Worm (Caenorhabditis elegans): ENCODE data around the gene smc-4.

Gene smc-4

DNA sequence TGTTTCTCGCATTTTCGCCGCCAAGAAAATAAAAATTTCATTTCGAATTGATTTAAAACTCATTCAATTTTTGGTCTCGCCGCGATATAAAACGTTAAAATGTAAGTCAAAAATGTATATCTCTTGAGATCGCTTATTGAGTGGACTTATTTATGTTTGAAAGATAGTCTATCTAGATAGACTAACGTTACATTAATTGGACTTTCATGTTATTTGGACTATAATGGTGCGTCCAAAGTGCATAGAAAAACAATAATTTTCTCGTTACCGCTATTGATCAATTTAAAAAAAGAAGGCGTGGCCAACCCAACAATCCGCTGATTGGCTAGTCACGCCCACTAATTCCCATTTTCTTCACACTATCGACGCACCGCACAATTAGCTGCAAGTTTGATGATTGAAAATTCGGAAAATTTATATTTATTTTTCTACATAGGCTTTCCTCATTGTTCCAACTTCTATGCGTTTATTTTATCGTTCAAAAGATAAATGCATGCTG lies 3.2 kb upstream of the smc-4 start, which contains the start of gene F35G12.5:
Gene F35G12.5 (plus strand): TSS at position 51 of the 499 bp plus-strand sequence.
- no peak for TF ChIP-seq mab-5 (tag; optimal IDR thresholded peaks at IDR 0.05)

DNA sequence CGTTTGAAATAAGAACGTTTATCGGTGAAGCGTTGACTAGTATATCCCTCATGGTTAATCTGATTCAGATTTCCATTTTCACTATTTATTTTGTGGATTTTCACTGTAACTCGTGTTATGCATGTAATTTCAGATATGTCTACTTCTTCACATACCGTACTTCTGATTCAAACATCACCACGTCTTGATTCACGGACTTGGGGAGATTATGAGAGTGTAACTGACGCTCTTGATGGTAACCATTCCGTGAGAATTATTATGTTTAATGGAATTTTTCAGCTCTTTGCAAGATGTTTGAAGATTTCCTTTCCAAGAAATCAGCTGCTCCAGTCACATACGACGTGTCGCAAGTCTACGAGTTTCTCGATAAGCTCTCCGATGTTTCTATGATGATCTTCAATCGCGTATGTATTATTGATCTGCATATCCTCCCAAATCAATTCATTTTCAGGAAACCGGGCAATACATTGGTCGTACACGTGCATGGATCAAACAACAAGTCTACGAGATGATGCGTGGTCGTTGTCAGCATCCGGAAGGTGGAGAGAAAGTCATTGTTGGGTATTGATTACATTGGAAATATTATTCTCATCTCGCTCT lies 5.9 kb downstream of the smc-4 start, which contains the start of gene erh-2:
Gene erh-2 (plus strand): TSS at position 134 of the 600 bp plus-strand sequence.
- TF ChIP-seq ztf-11 (tag; optimal IDR thresholded peaks at IDR 0.05) (no peak), sma-3 (GFP tag; optimal IDR thresholded peaks at IDR 0.05) (no peak), snpc-4 (tag; optimal IDR thresholded peaks at IDR 0.05) (no peak), zag-1 (tag; optimal IDR thresholded peaks at IDR 0.05) (no peak), F13H6.1 (tag; optimal IDR thresholded peaks at IDR 0.05) (no peak), gmeb-1 (tag; optimal IDR thresholded peaks at IDR 0.05) (no peak)

DNA sequence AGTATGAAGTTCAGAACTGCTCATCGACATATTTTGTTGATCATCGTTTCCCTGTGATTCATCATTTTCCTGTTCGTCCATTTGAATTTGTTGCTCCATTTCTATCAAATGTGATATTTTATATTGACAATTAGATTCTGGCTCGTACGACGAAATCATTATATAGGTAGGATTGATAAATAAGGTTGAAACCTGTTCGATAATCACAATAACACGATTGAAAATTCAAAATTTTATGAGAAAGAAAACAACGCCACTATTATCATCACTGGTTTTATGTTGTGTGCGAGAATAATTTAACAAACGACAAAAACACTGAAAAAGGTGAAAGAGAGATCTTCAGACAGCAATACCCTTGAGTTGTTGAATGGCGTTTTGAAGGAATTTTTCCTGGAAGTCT lies 7.0 kb downstream of the smc-4 start, which contains the start of gene apc-11:
Gene apc-11 (minus strand): TSS at position 101 of the 400 bp plus-strand sequence.
- TF ChIP-seq aly-2 (tag; optimal IDR thresholded peaks at IDR 0.05): no peak
- no peak for TF ChIP-seq F13H6.1 (tag; optimal IDR thresholded peaks at IDR 0.05)
- no peak for TF ChIP-seq sem-4 (tag; optimal IDR thresholded peaks at IDR 0.05)
- TF ChIP-seq ztf-1 (GFP tag; conservative IDR thresholded peaks at IDR 0.05): no peak
- TF ChIP-seq nhr-12 (tag; optimal IDR thresholded peaks at IDR 0.05): no peak
- no peak for TF ChIP-seq elt-1 (tag; optimal IDR thresholded peaks at IDR 0.05)
- no peak for TF ChIP-seq nhr-10 (tag; optimal IDR thresholded peaks at IDR 0.05)
- no peak for TF ChIP-seq nhr-129 (tag; optimal IDR thresholded peaks at IDR 0.05)
- TF ChIP-seq elt-3 (tag; optimal IDR thresholded peaks at IDR 0.05): no peak
- no peak for TF ChIP-seq nhr-23 (tag; optimal IDR thresholded peaks at IDR 0.05)
- no peak for TF ChIP-seq lin-39 (tag; optimal IDR thresholded peaks at IDR 0.05)
- no peak for TF ChIP-seq Y55F3AM.14 (GFP tag; optimal IDR thresholded peaks at IDR 0.05)
- TF ChIP-seq crh-2 (tag; optimal IDR thresholded peaks at IDR 0.05): no peak
- TF ChIP-seq alr-1 (tag; optimal IDR thresholded peaks at IDR 0.05): no peak
- TF ChIP-seq lsy-2 (tag; optimal IDR thresholded peaks at IDR 0.05): no peak
- TF ChIP-seq blmp-1 (tag; optimal IDR thresholded peaks at IDR 0.05; ENCODE audit: insufficient read depth): no peak
- TF ChIP-seq nhr-25 (tag; optimal IDR thresholded peaks at IDR 0.05): no peak

DNA sequence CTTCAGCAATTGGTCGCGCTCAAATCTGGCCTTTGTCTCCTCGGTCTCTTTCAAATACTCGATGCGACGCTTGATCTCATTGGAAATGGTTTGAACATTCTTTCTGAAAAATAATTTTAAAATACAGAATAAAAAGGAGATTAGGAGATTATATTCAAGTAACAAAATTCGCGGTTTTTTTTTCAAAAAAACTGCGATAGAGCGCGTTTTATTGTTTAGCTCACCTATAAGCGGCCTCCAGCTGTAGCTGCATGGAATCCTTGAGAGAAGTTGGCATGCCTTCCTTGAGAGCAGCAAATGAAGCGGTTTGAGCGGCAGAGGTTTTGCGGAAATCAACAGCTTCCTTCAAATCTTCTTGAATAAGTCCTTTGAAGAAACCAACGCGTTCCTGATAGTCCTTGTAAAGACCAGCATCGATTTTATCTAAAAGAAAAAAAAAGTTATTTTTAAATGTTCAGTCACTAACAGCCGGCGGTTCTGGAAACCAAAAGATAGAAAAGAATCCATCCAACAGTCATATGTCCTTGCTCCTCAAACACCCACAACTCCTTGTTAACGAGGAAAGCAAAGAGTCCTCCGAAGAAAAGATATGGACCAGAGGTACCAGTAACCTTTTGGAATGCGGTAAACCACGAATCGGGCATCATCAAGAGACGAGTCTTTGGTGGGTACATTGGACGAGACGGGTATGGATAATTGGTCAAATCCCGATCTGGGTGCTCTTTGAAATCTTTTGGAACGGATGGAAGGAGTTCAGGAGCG lies 7.6 kb downstream of the smc-4 start:
- TF ChIP-seq aly-2 (tag; optimal IDR thresholded peaks at IDR 0.05): no peak
- no peak for TF ChIP-seq dmd-4 (tag; optimal IDR thresholded peaks at IDR 0.05)
- no peak for TF ChIP-seq R02D3.7 (tag; optimal IDR thresholded peaks at IDR 0.05)
- TF ChIP-seq zag-1 (tag; optimal IDR thresholded peaks at IDR 0.05): no peak
- TF ChIP-seq unc-55 (GFP tag; optimal IDR thresholded peaks at IDR 0.05): no peak
- no peak for TF ChIP-seq nhr-77 (tag; optimal IDR thresholded peaks at IDR 0.05)
- no peak for TF ChIP-seq lin-39 (tag; optimal IDR thresholded peaks at IDR 0.05)
- no peak for TF ChIP-seq gmeb-1 (tag; optimal IDR thresholded peaks at IDR 0.05)
- TF ChIP-seq unc-62 (GFP tag; optimal IDR thresholded peaks at IDR 0.05): no peak
- no peak for TF ChIP-seq fos-1 (tag; optimal IDR thresholded peaks at IDR 0.05)
- no peak for TF ChIP-seq lsy-2 (tag; optimal IDR thresholded peaks at IDR 0.05)
- no peak for TF ChIP-seq sma-3 (GFP tag; optimal IDR thresholded peaks at IDR 0.05)

DNA sequence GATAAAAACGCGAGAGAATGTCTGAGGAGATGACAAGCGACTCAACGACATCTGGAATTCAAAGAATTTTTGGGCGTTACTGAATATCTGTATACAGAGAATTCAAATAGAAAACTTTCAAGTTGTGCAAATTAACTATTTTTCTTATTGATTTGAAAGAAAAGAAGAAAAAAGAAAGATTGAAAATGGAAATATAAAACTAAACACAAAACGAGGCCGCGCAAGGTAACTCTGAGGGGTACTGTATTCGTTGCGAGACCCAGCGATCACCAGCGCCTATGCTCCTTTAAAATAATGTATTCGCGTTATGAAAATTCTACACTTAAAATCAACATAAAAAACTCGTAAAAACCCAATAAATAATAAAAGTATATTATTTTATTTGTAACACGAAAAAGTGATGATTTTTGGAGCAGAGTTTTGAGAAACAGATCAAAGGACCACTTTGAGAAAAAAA lies 8.5 kb downstream of the smc-4 start, which contains the start of gene asb-1:
Gene asb-1 (minus strand): TSS at position 51 of the 457 bp plus-strand sequence.
- no peak for TF ChIP-seq elt-1 (tag; optimal IDR thresholded peaks at IDR 0.05)
- no peak for TF ChIP-seq ztf-4 (tag; optimal IDR thresholded peaks at IDR 0.05)
- no peak for TF ChIP-seq crh-2 (tag; optimal IDR thresholded peaks at IDR 0.05)
- no peak for TF ChIP-seq ceh-16 (tag; optimal IDR thresholded peaks at IDR 0.05)
- TF ChIP-seq mdl-1 (tag; optimal IDR thresholded peaks at IDR 0.05): no peak
- TF ChIP-seq elt-3 (tag; optimal IDR thresholded peaks at IDR 0.05): no peak
- TF ChIP-seq nhr-237 (tag; optimal IDR thresholded peaks at IDR 0.05): no peak
- TF ChIP-seq snpc-4 (tag; optimal IDR thresholded peaks at IDR 0.05): no peak
- TF ChIP-seq fos-1 (tag; optimal IDR thresholded peaks at IDR 0.05): no peak
- TF ChIP-seq unc-62 (GFP tag; optimal IDR thresholded peaks at IDR 0.05): no peak
- TF ChIP-seq ztf-11 (tag; optimal IDR thresholded peaks at IDR 0.05): no peak
- TF ChIP-seq lin-11 (tag; optimal IDR thresholded peaks at IDR 0.05): no peak
- no peak for TF ChIP-seq nhr-11 (tag; optimal IDR thresholded peaks at IDR 0.05)
- no peak for TF ChIP-seq alr-1 (tag; optimal IDR thresholded peaks at IDR 0.05)
- no peak for TF ChIP-seq lin-13 (GFP tag; optimal IDR thresholded peaks at IDR 0.05)
- no peak for TF ChIP-seq blmp-1 (tag; optimal IDR thresholded peaks at IDR 0.05; ENCODE audit: insufficient read depth)
